Fruit fly (Drosophila melanogaster): ENCODE data around the gene CG42521.

CG42521 gene

DNA sequence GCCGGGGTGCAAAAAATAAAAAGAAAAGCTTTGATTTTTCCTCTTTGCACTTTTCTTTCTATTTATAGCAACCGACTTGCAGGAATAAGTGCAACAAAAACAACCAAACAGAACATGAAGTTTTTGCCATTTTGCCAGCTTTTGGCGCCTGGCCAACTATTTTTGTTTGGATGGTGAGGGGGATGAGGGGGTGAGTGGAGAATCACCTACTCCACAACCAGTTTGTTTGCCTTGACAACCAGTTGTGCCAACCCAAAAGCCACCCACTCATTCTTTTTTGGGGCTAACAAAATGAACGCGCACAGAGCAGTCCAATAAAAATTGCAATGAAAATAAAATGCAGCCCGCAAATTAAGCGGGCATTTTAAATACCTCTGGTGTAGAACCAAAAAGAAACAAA lies 33.9 kb upstream of the CG42521 start (continued):
- TF ChIP-seq fd85E (GFP tag; optimal IDR thresholded peaks at IDR 0.05) (no peak), CG6276 (GFP tag; optimal IDR thresholded peaks at IDR 0.05) (peak; percentile 34), CG6163 (GFP tag; IDR thresholded peaks at IDR 0.05) (peak; percentile 27; the same call in 1 of the 3 replicates), eg (GFP tag; IDR thresholded peaks at IDR 0.05) (peak; percentile 54; the same call in 2 of the 3 replicates), CG10631 (GFP tag; optimal IDR thresholded peaks at IDR 0.05) (no peak), CG8632 (GFP tag; optimal IDR thresholded peaks at IDR 0.05) (no peak)

DNA sequence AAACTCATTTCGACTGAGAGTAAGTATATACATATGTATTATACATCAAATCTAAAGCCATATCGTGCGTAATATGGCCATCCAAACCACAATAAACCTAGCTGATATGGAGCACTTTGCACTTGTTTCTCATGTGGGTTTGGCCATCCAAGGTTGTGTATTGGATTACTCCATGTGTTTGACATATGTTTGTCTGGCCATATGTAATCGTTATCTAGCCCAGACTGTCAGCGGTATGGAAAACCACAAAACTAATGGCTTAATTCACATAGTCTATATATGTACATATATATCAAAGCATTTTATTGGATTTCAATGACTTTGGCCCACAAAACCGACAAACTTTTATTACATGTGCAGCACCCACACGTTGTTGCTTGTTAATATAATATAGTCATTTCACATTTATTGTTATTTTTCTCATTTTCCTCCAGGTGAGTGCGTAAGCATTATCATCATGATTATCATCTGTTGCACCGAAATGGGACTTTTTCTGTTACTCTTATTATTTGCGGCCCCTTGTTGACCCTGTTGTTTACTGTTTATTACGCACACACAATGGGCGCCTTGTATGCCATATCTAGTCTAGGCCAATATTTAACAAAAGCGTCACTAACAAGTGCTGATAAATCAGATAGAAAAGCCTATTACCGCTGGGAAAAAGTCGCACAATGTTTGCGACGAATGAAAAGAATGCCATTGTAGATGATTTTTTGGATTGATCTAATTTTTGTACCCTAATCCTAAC lies 33.2 kb upstream of the CG42521 start:
- TF ChIP-seq CG16779 (tag; optimal IDR thresholded peaks at IDR 0.05), result no peak
- TF ChIP-seq CG11902 (GFP tag; optimal IDR thresholded peaks at IDR 0.05), result no peak
- TF ChIP-seq CG6792 (GFP tag; optimal IDR thresholded peaks at IDR 0.05), result peak; percentile 38
- TF ChIP-seq OdsH (GFP tag; optimal IDR thresholded peaks at IDR 0.05), result peak; percentile 62
- TF ChIP-seq CG9139 (GFP tag; optimal IDR thresholded peaks at IDR 0.05), result peak; percentile 47
- no peak for TF ChIP-seq Ets21C (GFP tag; optimal IDR thresholded peaks at IDR 0.05)
- TF ChIP-seq CG8119 (GFP tag; IDR thresholded peaks at IDR 0.05), result no peak
- TF ChIP-seq Ets96B (tag; optimal IDR thresholded peaks at IDR 0.05), result peak; percentile 16
- TF ChIP-seq CG7368 (GFP tag; optimal IDR thresholded peaks at IDR 0.05), result peak; percentile 53
- TF ChIP-seq CG6276 (GFP tag; optimal IDR thresholded peaks at IDR 0.05), result no peak
- peak in 1 of 2 experiments; percentile 26 for TF ChIP-seq salr (GFP tag; optimal IDR thresholded peaks at IDR 0.05)
- TF ChIP-seq CG3032 (tag; optimal IDR thresholded peaks at IDR 0.05), result peak; percentile 8
- TF ChIP-seq Smox (GFP tag; optimal IDR thresholded peaks at IDR 0.05), result peak; percentile 18
- no peak for TF ChIP-seq Hr39 (GFP tag; optimal IDR thresholded peaks at IDR 0.05)
- TF ChIP-seq dac (GFP tag; optimal IDR thresholded peaks at IDR 0.05), result no peak
- TF ChIP-seq CG3919 (GFP tag; optimal IDR thresholded peaks at IDR 0.05), result peak; percentile 74
- TF ChIP-seq CG8632 (GFP tag; optimal IDR thresholded peaks at IDR 0.05), result peak; percentile 56
- peak; percentile 44 for TF ChIP-seq esn (GFP tag; optimal IDR thresholded peaks at IDR 0.05)
- peak; percentile 49 for TF ChIP-seq net (GFP tag; optimal IDR thresholded peaks at IDR 0.05)
- peak; percentile 35 for TF ChIP-seq CG6808 (GFP tag; optimal IDR thresholded peaks at IDR 0.05)
- peak; percentile 86 for TF ChIP-seq Eip78C (GFP tag)
- TF ChIP-seq fkh (GFP tag; optimal IDR thresholded peaks at IDR 0.05), result peak; percentile 97
- peak; percentile 49 for TF ChIP-seq Met (GFP tag; optimal IDR thresholded peaks at IDR 0.05)
- no peak for TF ChIP-seq CG31627 (GFP tag; optimal IDR thresholded peaks at IDR 0.05)
- TF ChIP-seq Blimp-1 (GFP tag; optimal IDR thresholded peaks at IDR 0.05), result no peak
- no peak for TF ChIP-seq Gug (GFP tag; IDR thresholded peaks at IDR 0.05)
- peak; percentile 50; the same call in 1 of the 3 replicates for TF ChIP-seq eg (GFP tag; IDR thresholded peaks at IDR 0.05)
- peak; percentile 11 for TF ChIP-seq vri (GFP tag; optimal IDR thresholded peaks at IDR 0.05)
- TF ChIP-seq Lpt (GFP tag; optimal IDR thresholded peaks at IDR 0.05), result no peak
- TF ChIP-seq fd85E (GFP tag; optimal IDR thresholded peaks at IDR 0.05), result no peak
- no peak for TF ChIP-seq dsx (GFP tag; optimal IDR thresholded peaks at IDR 0.05; ENCODE audit: poor library complexity, severe bottlenecking)
- TF ChIP-seq Hr4 (GFP tag; optimal IDR thresholded peaks at IDR 0.05), result no peak
- peak; percentile 29 to 64 for TF ChIP-seq ss (GFP tag; optimal IDR thresholded peaks at IDR 0.05)
- TF ChIP-seq spab (GFP tag; optimal IDR thresholded peaks at IDR 0.05), result peak; percentile 51
- no peak for TF ChIP-seq CG15336 (GFP tag; IDR thresholded peaks at IDR 0.05)
- TF ChIP-seq CG32006 (GFP tag; optimal IDR thresholded peaks at IDR 0.05), result peak; percentile 7
- TF ChIP-seq achi (GFP tag; optimal IDR thresholded peaks at IDR 0.05), result peak; percentile 47
- TF ChIP-seq pdm3 (GFP tag; optimal IDR thresholded peaks at IDR 0.05), result peak; percentile 48
- peak; percentile 19 for TF ChIP-seq CG11762 (GFP tag; optimal IDR thresholded peaks at IDR 0.05; ENCODE audit: insufficient read depth)
- TF ChIP-seq topi (GFP tag; optimal IDR thresholded peaks at IDR 0.05), result peak; percentile 31
- peak; percentile 3 for TF ChIP-seq Sox14 (GFP tag; optimal IDR thresholded peaks at IDR 0.05)
- TF ChIP-seq Hr38 (GFP tag; optimal IDR thresholded peaks at IDR 0.05), result no peak
- TF ChIP-seq svp (GFP tag), result peak; percentile 71
- TF ChIP-seq CG10631 (GFP tag; optimal IDR thresholded peaks at IDR 0.05), result peak; percentile 62
- no peak for TF ChIP-seq fd59A (GFP tag; optimal IDR thresholded peaks at IDR 0.05)
- TF ChIP-seq lz (GFP tag; optimal IDR thresholded peaks at IDR 0.05), result peak; percentile 1
- no peak for TF ChIP-seq Eip93F (GFP tag; optimal IDR thresholded peaks at IDR 0.05)
